Worm (Caenorhabditis elegans): ENCODE results near the gene srt-55.

srt-55 gene

DNA sequence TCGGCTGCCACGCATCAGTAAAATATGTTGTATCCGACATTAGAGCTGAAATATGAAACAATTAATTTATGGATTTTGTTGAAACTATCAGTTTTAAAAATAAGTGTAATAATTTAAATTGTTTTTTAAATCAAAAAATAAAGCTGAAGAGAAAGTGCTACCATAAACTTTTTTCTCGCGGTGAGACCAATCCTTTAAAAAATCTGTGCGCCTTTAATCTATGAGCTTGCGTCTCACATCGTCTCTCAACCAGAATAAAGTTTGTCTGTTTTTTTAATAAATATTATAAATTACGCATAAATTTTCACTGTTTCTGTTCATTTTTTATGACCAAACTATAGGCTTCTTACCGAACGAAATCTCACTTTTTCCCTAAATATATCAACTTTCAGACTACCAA is 23.0 kb downstream of the srt-55 start, which contains the start of gene T16H12.3:
TSS of gene T16H12.3 (minus strand) at position 51 of the 400 bp plus-strand sequence.
- no peak for TF ChIP-seq nhr-237 (tag; optimal IDR thresholded peaks at IDR 0.05)
- no peak for TF ChIP-seq egl-5 (tag; optimal IDR thresholded peaks at IDR 0.05)
- TF ChIP-seq elt-1 (tag; optimal IDR thresholded peaks at IDR 0.05): no peak
- no peak for TF ChIP-seq ceh-9 (tag; optimal IDR thresholded peaks at IDR 0.05)
- TF ChIP-seq lin-39 (tag; optimal IDR thresholded peaks at IDR 0.05): no peak
- no peak for TF ChIP-seq ceh-28 (tag; optimal IDR thresholded peaks at IDR 0.05)
- no peak for TF ChIP-seq nhr-77 (tag; optimal IDR thresholded peaks at IDR 0.05)
- TF ChIP-seq nhr-76 (tag; optimal IDR thresholded peaks at IDR 0.05): no peak
- no peak for TF ChIP-seq ztf-11 (tag; optimal IDR thresholded peaks at IDR 0.05)
- no peak for TF ChIP-seq eor-1 (tag; optimal IDR thresholded peaks at IDR 0.05)

DNA sequence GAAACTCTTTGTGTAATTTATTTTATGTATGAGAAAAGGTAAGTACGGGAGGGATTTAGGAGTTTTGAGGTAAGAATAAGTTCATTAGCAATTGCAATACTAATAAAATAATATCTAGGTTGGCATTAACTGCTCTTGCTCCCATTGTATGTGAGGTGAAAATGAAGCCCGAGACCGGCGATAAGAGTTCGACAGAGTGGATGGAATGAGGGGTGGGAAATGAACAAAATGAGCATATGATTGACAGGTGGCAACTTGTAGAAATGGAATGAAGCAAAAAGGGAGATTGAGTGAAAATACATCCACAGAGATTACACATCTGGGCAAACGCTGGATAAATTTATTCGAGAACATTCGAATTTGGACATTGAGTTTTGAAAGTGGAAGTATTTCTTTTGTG is 27.5 kb downstream of the srt-55 start:
- TF ChIP-seq nhr-12 (tag; optimal IDR thresholded peaks at IDR 0.05) (no peak), ZK546.5 (tag; optimal IDR thresholded peaks at IDR 0.05) (no peak)

DNA sequence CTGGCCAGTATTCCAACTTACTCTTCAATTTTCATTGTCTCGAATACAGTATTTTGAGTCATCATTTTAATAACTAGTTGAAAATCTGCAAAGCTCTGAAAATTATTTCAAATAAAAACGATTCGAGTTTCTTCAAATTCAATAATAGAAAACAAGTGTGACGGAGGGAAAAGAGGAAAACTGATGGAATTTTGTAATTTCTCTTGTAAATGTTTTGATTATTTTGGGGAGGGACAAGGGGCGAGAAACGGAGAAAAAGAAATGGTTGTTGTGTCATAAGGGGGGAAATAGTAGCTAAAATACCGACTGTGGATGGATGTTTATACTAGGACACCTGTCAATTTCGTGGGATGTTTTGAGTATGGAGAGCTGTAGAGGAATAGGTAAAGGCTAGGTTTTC is 28.1 kb downstream of the srt-55 start, which contains the start of gene T16G12.9:
TSS of gene T16G12.9 (minus strand) at position 101 of the 400 bp plus-strand sequence.
- TF ChIP-seq nhr-11 (tag; optimal IDR thresholded peaks at IDR 0.05) (no peak), ZK546.5 (tag; optimal IDR thresholded peaks at IDR 0.05) (no peak), hmg-11 (tag; optimal IDR thresholded peaks at IDR 0.05) (no peak), nhr-28 (tag; optimal IDR thresholded peaks at IDR 0.05) (no peak), unc-62 (GFP tag; optimal IDR thresholded peaks at IDR 0.05) (no peak), ceh-9 (tag; optimal IDR thresholded peaks at IDR 0.05) (no peak), fos-1 (tag; optimal IDR thresholded peaks at IDR 0.05) (no peak), snpc-4 (tag; optimal IDR thresholded peaks at IDR 0.05) (no peak), eor-1 (tag; optimal IDR thresholded peaks at IDR 0.05) (no peak), ama-1 (optimal IDR thresholded peaks at IDR 0.05) (no peak), aly-2 (tag; optimal IDR thresholded peaks at IDR 0.05) (no peak)

DNA sequence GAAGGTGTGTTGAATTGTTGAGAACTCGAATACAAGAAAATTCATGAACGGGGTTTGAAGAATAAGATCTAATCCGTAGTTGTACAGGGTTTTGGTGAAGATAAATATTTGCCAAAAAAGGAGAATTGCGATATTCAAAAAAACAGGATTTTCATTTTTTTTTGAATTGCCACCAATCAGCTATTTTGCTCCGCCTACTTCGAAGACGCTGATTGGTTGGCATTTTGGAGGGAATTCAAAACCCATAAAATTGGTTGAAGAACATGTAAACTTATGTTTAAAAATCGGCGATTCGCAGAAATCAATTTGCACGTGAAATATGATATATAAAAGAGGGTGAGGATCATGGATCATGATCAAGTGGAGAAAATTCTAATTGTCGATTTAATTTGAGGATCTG is 30.2 kb downstream of the srt-55 start:
- TF ChIP-seq lsy-12 (tag; optimal IDR thresholded peaks at IDR 0.05): no peak
- TF ChIP-seq ceh-82 (tag; optimal IDR thresholded peaks at IDR 0.05): no peak
- TF ChIP-seq nhr-12 (tag; optimal IDR thresholded peaks at IDR 0.05): no peak
- peak; percentile 92 for TF ChIP-seq nfya-1 (tag; optimal IDR thresholded peaks at IDR 0.05; ENCODE audit: insufficient read depth)

DNA sequence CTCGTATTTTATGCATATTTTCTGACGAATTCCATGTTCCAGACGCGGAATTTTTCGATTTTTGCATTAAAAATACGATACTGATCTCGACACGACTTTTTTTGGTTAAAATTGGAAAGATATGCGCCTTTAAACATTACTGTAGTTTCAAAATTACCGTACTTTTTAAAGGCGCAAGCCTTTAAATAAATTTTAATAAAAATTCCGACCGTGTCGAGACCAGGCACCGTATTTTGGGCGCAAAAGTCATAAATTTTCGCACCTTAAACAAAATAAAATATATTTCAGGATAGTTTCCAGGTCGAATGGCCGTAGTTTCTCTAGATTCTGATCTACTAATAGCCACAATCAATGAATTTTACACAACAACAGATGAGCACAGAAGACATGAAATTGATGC is 37.0 kb downstream of the srt-55 start, which contains the start of gene T16G12.6:
TSS of gene T16G12.6 (plus strand) at position 301 of the 400 bp plus-strand sequence.
- TF ChIP-seq sea-2 (GFP tag; optimal IDR thresholded peaks at IDR 0.05) (no peak), ztf-11 (tag; optimal IDR thresholded peaks at IDR 0.05) (no peak), lsy-12 (tag; optimal IDR thresholded peaks at IDR 0.05) (no peak), elt-1 (tag; optimal IDR thresholded peaks at IDR 0.05) (no peak)

DNA sequence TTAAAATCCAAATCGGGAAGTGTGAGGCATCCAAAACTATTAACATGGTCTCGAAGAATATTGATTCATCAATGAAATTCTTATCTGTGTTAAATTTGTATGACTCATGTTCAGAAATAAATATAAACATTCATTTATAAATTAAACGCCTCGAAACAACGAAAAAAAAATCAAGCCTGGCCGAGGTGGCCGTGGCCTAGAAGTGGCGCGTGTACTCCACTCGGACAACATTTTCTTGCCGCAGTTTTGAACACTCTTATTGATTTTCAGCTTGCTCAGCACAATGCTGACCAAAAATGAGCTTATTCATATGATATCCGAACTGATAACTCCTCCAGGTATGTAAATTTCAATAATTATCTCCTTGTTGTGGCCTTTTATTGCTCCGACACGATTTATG is 42.1 kb downstream of the srt-55 start, which contains the start of gene ekl-6:
TSS of gene ekl-6 (plus strand) at position 265 of the 400 bp plus-strand sequence.
- TF ChIP-seq R02D3.7 (tag; optimal IDR thresholded peaks at IDR 0.05) (no peak), nhr-25 (tag; optimal IDR thresholded peaks at IDR 0.05) (no peak), ZK546.5 (tag; optimal IDR thresholded peaks at IDR 0.05) (no peak), ceh-16 (tag; optimal IDR thresholded peaks at IDR 0.05) (no peak), daf-12 (tag; optimal IDR thresholded peaks at IDR 0.05) (no peak), mml-1 (tag; optimal IDR thresholded peaks at IDR 0.05) (no peak), nhr-43 (tag; optimal IDR thresholded peaks at IDR 0.05; ENCODE audit: poor library complexity, severe bottlenecking) (peak; percentile 79), pha-4 (tag; optimal IDR thresholded peaks at IDR 0.05) (no peak), ztf-4 (tag; optimal IDR thresholded peaks at IDR 0.05) (no peak), hmg-11 (tag; optimal IDR thresholded peaks at IDR 0.05) (peak; percentile 65), lsy-12 (tag; optimal IDR thresholded peaks at IDR 0.05) (peak; percentile 22), sea-2 (GFP tag; optimal IDR thresholded peaks at IDR 0.05) (no peak), tbx-2 (tag; optimal IDR thresholded peaks at IDR 0.05) (no peak), lin-15B (tag; optimal IDR thresholded peaks at IDR 0.05) (peak; percentile 48), ceh-9 (tag; optimal IDR thresholded peaks at IDR 0.05) (no peak), ama-1 (optimal IDR thresholded peaks at IDR 0.05) (no peak), egl-5 (tag; optimal IDR thresholded peaks at IDR 0.05) (no peak), nfya-1 (tag; optimal IDR thresholded peaks at IDR 0.05; ENCODE audit: insufficient read depth) (no peak), nhr-28 (tag; optimal IDR thresholded peaks at IDR 0.05) (no peak), snpc-4 (tag; optimal IDR thresholded peaks at IDR 0.05) (peak; percentile 12), unc-39 (tag; optimal IDR thresholded peaks at IDR 0.05) (no peak), fos-1 (tag; optimal IDR thresholded peaks at IDR 0.05) (no peak), jun-1 (tag; optimal IDR thresholded peaks at IDR 0.05) (no peak)
